Fruit fly (Drosophila melanogaster) Kc167 (cell line): ENCODE data around the gene CG17124.

Experiments used
- Myc ChIP-seq: fragments of >200 bp; optimal IDR thresholded peaks from 2 replicates; lab custom pipeline; 2017; ENCODE audit warnings: missing external identifiers
- Sin3A ChIP-seq: fragments of >200 bp; optimal IDR thresholded peaks from 2 replicates; lab custom pipeline; 2018; ENCODE audit warnings: missing external identifiers
- h ChIP-seq: fragments of >200 bp; optimal IDR thresholded peaks from 3 replicates; lab custom pipeline; 2018; ENCODE audit warnings: missing external identifiers
- insv ChIP-seq: fragments of >200 bp; optimal IDR thresholded peaks from 3 replicates; lab custom pipeline; 2018; ENCODE audit warnings: missing external identifiers
- psq ChIP-seq: fragments of >200 bp; optimal IDR thresholded peaks from 2 replicates; lab custom pipeline; 2017; ENCODE audit warnings: missing external identifiers

dm6 chr2L:10781252-10781651, 25.1 kb upstream of the CG17124 start:
- TF ChIP-seq Sin3A (lab: Kevin White, UChicago): no peak
- no peak for TF ChIP-seq h (lab: Kevin White, UChicago)
- TF ChIP-seq psq (lab: Kevin White, UChicago): no peak
- no peak for TF ChIP-seq Myc (lab: Kevin White, UChicago)
- TF ChIP-seq insv: no peak
